Worm (Caenorhabditis elegans) whole organism, L3 larva: ENCODE measurements around the gene fbxb-24.

Source experiments
- R02D3.7 ChIP-seq: fragments of 150-350 bp; optimal IDR thresholded peaks from 2 replicates; lab custom pipeline; 2014; ENCODE audit warnings: missing biosample characterization, missing genetic modification characterization
- ZK546.5 ChIP-seq: sonication (generic microtip); optimal IDR thresholded peaks from 2 replicates; lab custom pipeline; 2017; ENCODE audit warnings: missing biosample characterization, missing genetic modification characterization
- aly-2 ChIP-seq: fragments of 150-350 bp; optimal IDR thresholded peaks from 2 replicates; lab custom pipeline; 2014; ENCODE audit warnings: missing biosample characterization, missing genetic modification characterization
- ama-1 ChIP-seq: fragments of 150-350 bp; optimal IDR thresholded peaks from 2 replicates; lab custom pipeline; 2018
- ceh-28 ChIP-seq: fragments of 150-350 bp; optimal IDR thresholded peaks from 2 replicates; lab custom pipeline; 2014; ENCODE audit warnings: missing biosample characterization, missing genetic modification reagents, missing genetic modification characterization
- ceh-82 ChIP-seq: fragments of 150-350 bp; optimal IDR thresholded peaks from 2 replicates; lab custom pipeline; 2014; ENCODE audit warnings: missing biosample characterization, missing genetic modification characterization
- daf-12 ChIP-seq: fragments of 150-350 bp; optimal IDR thresholded peaks from 2 replicates; lab custom pipeline; 2014; ENCODE audit warnings: missing biosample characterization, missing genetic modification reagents, missing genetic modification characterization
- egl-27 ChIP-seq: sonication (generic microtip); optimal IDR thresholded peaks from 4 replicates; lab custom pipeline; 2017; ENCODE audit warnings: missing biosample characterization, missing genetic modification reagents, missing genetic modification characterization
- elt-1 ChIP-seq: fragments of 150-350 bp; optimal IDR thresholded peaks from 2 replicates; lab custom pipeline; 2014; ENCODE audit warnings: missing biosample characterization, missing genetic modification characterization
- elt-2 ChIP-seq: sonication (generic microtip); optimal IDR thresholded peaks from 2 replicates; lab custom pipeline; 2016; ENCODE audit warnings: missing genetic modification reagents, mild to moderate bottlenecking, missing genetic modification characterization, missing compliant biosample characterization
- elt-3 ChIP-seq, 3 experiments: fragments of 150-350 bp in 1 of 3; sonication (generic microtip) in 2 of 3; optimal IDR thresholded peaks; 2 replicates in 2 of 3; 4 replicates in 1 of 3; lab custom pipeline; 2014 to 2017; ENCODE audit warnings: missing biosample characterization in 3 of 3, missing genetic modification characterization in 3 of 3
- eor-1 ChIP-seq, 2 experiments: fragments of 150-350 bp; optimal IDR thresholded peaks; 2 replicates each; lab custom pipeline; 2014 to 2018; ENCODE audit warnings: missing biosample characterization in 2 of 2, missing genetic modification characterization in 2 of 2
- fkh-10 ChIP-seq: sonication (generic microtip); optimal IDR thresholded peaks from 2 replicates; lab custom pipeline; 2017; ENCODE audit warnings: missing biosample characterization, missing genetic modification reagents, missing genetic modification characterization
- fkh-2 ChIP-seq: fragments of 150-350 bp; optimal IDR thresholded peaks from 2 replicates; lab custom pipeline; 2014; ENCODE audit warnings: missing biosample characterization, missing genetic modification reagents, missing genetic modification characterization
- hmg-11 ChIP-seq: sonication (generic microtip); optimal IDR thresholded peaks from 2 replicates; lab custom pipeline; 2016; ENCODE audit warnings: missing genetic modification characterization, missing compliant biosample characterization
- jun-1 ChIP-seq: fragments of 150-350 bp; optimal IDR thresholded peaks from 2 replicates; lab custom pipeline; 2014; ENCODE audit warnings: missing biosample characterization, missing genetic modification reagents, missing genetic modification characterization
- lin-15B ChIP-seq: fragments of 150-350 bp; optimal IDR thresholded peaks from 2 replicates; lab custom pipeline; 2014; ENCODE audit warnings: missing biosample characterization, missing genetic modification characterization
- lin-39 ChIP-seq: fragments of 150-350 bp; optimal IDR thresholded peaks from 2 replicates; lab custom pipeline; 2018; ENCODE audit warnings: missing biosample characterization, missing genetic modification reagents, missing genetic modification characterization
- lsy-12 ChIP-seq: sonication (generic microtip); optimal IDR thresholded peaks from 2 replicates; lab custom pipeline; 2016; ENCODE audit warnings: mild to moderate bottlenecking, missing genetic modification characterization, missing compliant biosample characterization
- mdl-1 ChIP-seq: fragments of 150-350 bp; optimal IDR thresholded peaks from 2 replicates; lab custom pipeline; 2014; ENCODE audit warnings: missing biosample characterization, missing genetic modification characterization
- mml-1 ChIP-seq: fragments of 150-350 bp; sonication (generic microtip); optimal IDR thresholded peaks from 3 replicates; lab custom pipeline; 2014; ENCODE audit warnings: missing biosample characterization, missing genetic modification characterization
- nfya-1 ChIP-seq: sonication (generic microtip); optimal IDR thresholded peaks from 2 replicates; lab custom pipeline; 2017; ENCODE audit warnings: missing genetic modification characterization, mild to moderate bottlenecking, missing compliant biosample characterization, antibody characterized with exemption, moderate library complexity; ENCODE audit not compliant: insufficient read depth
- nhr-11 ChIP-seq: fragments of 150-350 bp; optimal IDR thresholded peaks from 2 replicates; lab custom pipeline; 2014; ENCODE audit warnings: missing biosample characterization, missing genetic modification characterization
- nhr-12 ChIP-seq: fragments of 150-350 bp; optimal IDR thresholded peaks from 2 replicates; lab custom pipeline; 2014; ENCODE audit warnings: missing biosample characterization, missing genetic modification characterization
- nhr-237 ChIP-seq: fragments of 150-350 bp; optimal IDR thresholded peaks from 2 replicates; lab custom pipeline; 2014; ENCODE audit warnings: missing biosample characterization, missing genetic modification characterization
- nhr-25 ChIP-seq: sonication (generic microtip); optimal IDR thresholded peaks from 2 replicates; lab custom pipeline; 2017; ENCODE audit warnings: missing biosample characterization, missing genetic modification characterization
- nhr-28 ChIP-seq: fragments of 150-350 bp; optimal IDR thresholded peaks from 2 replicates; lab custom pipeline; 2014; ENCODE audit warnings: missing biosample characterization, missing genetic modification characterization
- nhr-67 ChIP-seq: fragments of 150-350 bp; optimal IDR thresholded peaks from 2 replicates; lab custom pipeline; 2014; ENCODE audit warnings: missing biosample characterization, missing genetic modification characterization
- nhr-76 ChIP-seq: fragments of 150-350 bp; sonication (generic microtip); optimal IDR thresholded peaks from 5 replicates; lab custom pipeline; 2014; ENCODE audit warnings: missing biosample characterization, missing genetic modification characterization
- nhr-77 ChIP-seq: fragments of 150-350 bp; optimal IDR thresholded peaks from 2 replicates; lab custom pipeline; 2014; ENCODE audit warnings: missing biosample characterization, missing genetic modification characterization
- pha-4 ChIP-seq: fragments of 150-350 bp; optimal IDR thresholded peaks from 2 replicates; lab custom pipeline; 2014; ENCODE audit warnings: missing biosample characterization, missing genetic modification reagents, missing genetic modification characterization
- pqm-1 ChIP-seq: fragments of 150-350 bp; optimal IDR thresholded peaks from 2 replicates; lab custom pipeline; 2017; ENCODE audit warnings: missing biosample characterization, missing genetic modification characterization, inconsistent platforms
- sea-2 ChIP-seq: fragments of 150-350 bp; sonication (generic microtip); optimal IDR thresholded peaks from 4 replicates; lab custom pipeline; 2014; ENCODE audit warnings: missing biosample characterization, missing genetic modification reagents, missing genetic modification characterization
- skn-1 ChIP-seq: fragments of 150-350 bp; optimal IDR thresholded peaks from 2 replicates; lab custom pipeline; 2014; ENCODE audit warnings: missing biosample characterization, missing genetic modification characterization
- snpc-4 ChIP-seq: fragments of 150-350 bp; optimal IDR thresholded peaks from 2 replicates; lab custom pipeline; 2014; ENCODE audit warnings: missing biosample characterization, missing genetic modification characterization
- tbx-2 ChIP-seq: sonication (generic microtip); optimal IDR thresholded peaks from 2 replicates; lab custom pipeline; 2016; ENCODE audit warnings: mild to moderate bottlenecking, missing genetic modification characterization, missing compliant biosample characterization
- unc-39 ChIP-seq: sonication (generic microtip); optimal IDR thresholded peaks from 4 replicates; lab custom pipeline; 2017; ENCODE audit warnings: missing biosample characterization, missing genetic modification characterization
- unc-62 ChIP-seq: fragments of 150-350 bp; sonication (generic microtip); optimal IDR thresholded peaks from 4 replicates; lab custom pipeline; 2014; ENCODE audit warnings: missing biosample characterization, missing genetic modification reagents, missing genetic modification characterization
- zag-1 ChIP-seq: fragments of 150-350 bp; optimal IDR thresholded peaks from 2 replicates; lab custom pipeline; 2014; ENCODE audit warnings: missing biosample characterization, missing genetic modification characterization
- ztf-11 ChIP-seq: fragments of 150-350 bp; optimal IDR thresholded peaks from 2 replicates; lab custom pipeline; 2014; ENCODE audit warnings: missing biosample characterization, missing genetic modification characterization
- ztf-4 ChIP-seq: fragments of 150-350 bp; optimal IDR thresholded peaks from 2 replicates; lab custom pipeline; 2014; ENCODE audit warnings: missing biosample characterization, missing genetic modification characterization

Gene fbxb-24

ce11 chrIII:11931960-11932359 lies 23.2 kb downstream of the fbxb-24 start:
- no peak for TF ChIP-seq unc-39 (tag; lab: Kevin White, UChicago)
- TF ChIP-seq skn-1: no peak
- TF ChIP-seq pqm-1 (tag; lab: Kevin White, UChicago): no peak
- no peak for TF ChIP-seq zag-1 (tag; lab: Kevin White, UChicago)
- no peak for TF ChIP-seq nhr-12 (tag; lab: Kevin White, UChicago)

DNA sequence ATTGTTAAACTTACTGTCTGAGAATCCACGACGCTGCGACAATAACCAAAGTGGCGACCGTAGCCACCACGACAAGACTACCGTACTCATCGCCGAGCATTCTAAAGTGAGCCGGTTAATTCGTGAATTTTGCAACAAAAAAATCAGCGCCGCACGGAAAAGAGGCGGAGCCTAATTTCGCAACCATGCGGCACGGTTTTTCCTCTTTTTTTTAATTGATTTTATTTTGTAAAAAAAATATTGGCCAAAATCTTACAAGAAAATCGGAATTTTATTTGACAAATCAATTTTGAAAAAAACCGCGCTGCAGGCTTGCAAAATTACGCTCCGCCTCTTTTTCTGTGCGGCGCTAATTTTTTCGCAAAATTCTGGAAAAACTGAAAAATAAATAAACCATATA lies 24.8 kb downstream of the fbxb-24 start, which contains the start of gene dolk-1:
Gene dolk-1 (minus strand): TSS at position 101 of the 400 bp plus-strand sequence.
- no peak for TF ChIP-seq mml-1 (tag; lab: Kevin White, UChicago)
- TF ChIP-seq zag-1 (tag; lab: Kevin White, UChicago): no peak
- TF ChIP-seq nhr-237 (tag; lab: Kevin White, UChicago): no peak
- no peak for TF ChIP-seq nhr-76
- no peak for TF ChIP-seq fkh-10 (GFP tag; lab: Kevin White, UChicago)
- TF ChIP-seq fkh-2 (tag; lab: Kevin White, UChicago): no peak
- TF ChIP-seq mdl-1 (tag; lab: Kevin White, UChicago): no peak
- TF ChIP-seq unc-62 (GFP tag; lab: Kevin White, UChicago): no peak
- no peak for TF ChIP-seq ceh-82 (tag; lab: Kevin White, UChicago)
- TF ChIP-seq nfya-1: no peak
- no peak for TF ChIP-seq ama-1
- TF ChIP-seq elt-1 (tag; lab: Kevin White, UChicago): no peak
- no peak for TF ChIP-seq elt-3 (tag; optimal IDR thresholded peaks at IDR 0.05; lab: Kevin White, UChicago)
- no peak for TF ChIP-seq ztf-11 (tag; lab: Kevin White, UChicago)
- TF ChIP-seq nhr-12 (tag; lab: Kevin White, UChicago): no peak
- TF ChIP-seq unc-39 (tag; lab: Kevin White, UChicago): no peak
- no peak for TF ChIP-seq snpc-4 (tag; lab: Kevin White, UChicago)
- no peak for TF ChIP-seq lin-39
- no peak for TF ChIP-seq nhr-25
- TF ChIP-seq, all 47 proteins: peak for 0

- TF ChIP-seq elt-1 (tag; lab: Kevin White, UChicago) (no peak), lin-15B (peak; percentile 47), fkh-10 (GFP tag; lab: Kevin White, UChicago) (no peak), nfya-1 (peak; percentile 99)
Measured at ce11 chrIII:11935032-11935947, 26.5 kb downstream of the fbxb-24 start.

- no peak for TF ChIP-seq pha-4
- no peak for TF ChIP-seq egl-27 (tag; lab: Kevin White, UChicago)
- TF ChIP-seq ceh-82 (tag; lab: Kevin White, UChicago): no peak
- TF ChIP-seq ZK546.5 (tag; lab: Kevin White, UChicago): no peak
- no peak for TF ChIP-seq ceh-28 (tag; lab: Kevin White, UChicago)
- no peak for TF ChIP-seq fkh-10 (GFP tag; lab: Kevin White, UChicago)
- TF ChIP-seq lin-39: peak; percentile 34
- TF ChIP-seq ztf-4: no peak
- no peak for TF ChIP-seq fkh-2 (tag; lab: Kevin White, UChicago)
- TF ChIP-seq nhr-25: no peak
- TF ChIP-seq daf-12 (tag; lab: Kevin White, UChicago): no peak
- TF ChIP-seq lin-15B: peak; percentile 34
- no peak for TF ChIP-seq elt-1 (tag; lab: Kevin White, UChicago)
- no peak for TF ChIP-seq nhr-67 (tag; lab: Kevin White, UChicago)
- no peak for TF ChIP-seq nhr-237 (tag; lab: Kevin White, UChicago)
- no peak for TF ChIP-seq R02D3.7 (tag; lab: Kevin White, UChicago)
- TF ChIP-seq eor-1 (tag; optimal IDR thresholded peaks at IDR 0.05; lab: Kevin White, UChicago): no peak
- no peak for TF ChIP-seq skn-1
- TF ChIP-seq unc-62 (GFP tag; lab: Kevin White, UChicago): no peak
- TF ChIP-seq nfya-1: peak; percentile 64
- TF ChIP-seq elt-3 (tag; optimal IDR thresholded peaks at IDR 0.05; lab: Kevin White, UChicago): no peak
- no peak for TF ChIP-seq zag-1 (tag; lab: Kevin White, UChicago)
- TF ChIP-seq tbx-2 (tag; lab: Kevin White, UChicago): no peak
- no peak for TF ChIP-seq nhr-28 (tag; lab: Kevin White, UChicago)
- no peak for TF ChIP-seq pqm-1 (tag; lab: Kevin White, UChicago)
- peak; percentile 37 for TF ChIP-seq hmg-11 (tag; lab: Kevin White, UChicago)
- TF ChIP-seq jun-1 (tag; lab: Kevin White, UChicago): no peak
- TF ChIP-seq mdl-1 (tag; lab: Kevin White, UChicago): no peak
- no peak for TF ChIP-seq mml-1 (tag; lab: Kevin White, UChicago)
- TF ChIP-seq nhr-76: no peak
- TF ChIP-seq lsy-12 (tag; lab: Kevin White, UChicago): no peak
- TF ChIP-seq ztf-11 (tag; lab: Kevin White, UChicago): no peak
- TF ChIP-seq nhr-11: no peak
- TF ChIP-seq ama-1: no peak
- TF ChIP-seq unc-39 (tag; lab: Kevin White, UChicago): no peak
- TF ChIP-seq elt-2 (tag; lab: Kevin White, UChicago): no peak
- no peak for TF ChIP-seq sea-2 (GFP tag; lab: Kevin White, UChicago)
- TF ChIP-seq aly-2 (tag; lab: Kevin White, UChicago): no peak
- no peak for TF ChIP-seq nhr-12 (tag; lab: Kevin White, UChicago)
- no peak for TF ChIP-seq nhr-77 (tag; lab: Kevin White, UChicago)
- peak; percentile 57 for TF ChIP-seq snpc-4 (tag; lab: Kevin White, UChicago)
Measured at ce11 chrIII:11935948-11936280, 27.2 kb downstream of the fbxb-24 start.
